Fruit fly (Drosophila melanogaster): ENCODE results near the gene CG7988.

Gene CG7988

dm6 chr3R:18171983-18172967 is 48.1 kb upstream of the CG7988 start (continued):
- TF ChIP-seq Tbp (GFP tag; optimal IDR thresholded peaks at IDR 0.05): no peak
- TF ChIP-seq CG4328 (GFP tag; optimal IDR thresholded peaks at IDR 0.05): peak; percentile 91
- TF ChIP-seq otp (GFP tag; IDR thresholded peaks at IDR 0.05): peak; percentile 65; the same call in 2 of the 3 replicates
- TF ChIP-seq MBD-R2 (GFP tag; IDR thresholded peaks at IDR 0.05): peak; percentile 57; the same call in 1 of the 2 replicates
- TF ChIP-seq CG1603 (tag; optimal IDR thresholded peaks at IDR 0.05): no peak
- no peak for TF ChIP-seq hb (GFP tag; IDR thresholded peaks at IDR 0.05; ENCODE audit: partially characterized antibody)
- peak; percentile 92 for TF ChIP-seq CG6689 (GFP tag; IDR thresholded peaks at IDR 0.05)
- peak; percentile 95 for TF ChIP-seq row (GFP tag; IDR thresholded peaks at IDR 0.05)
- peak; percentile 93 for TF ChIP-seq CG10209 (GFP tag; optimal IDR thresholded peaks at IDR 0.05)
- peak; percentile 40; the same call in 1 of the 2 replicates for TF ChIP-seq Dip2 (GFP tag; IDR thresholded peaks at IDR 0.05)
- peak; percentile 91 for TF ChIP-seq tgo (GFP tag; IDR thresholded peaks at IDR 0.05)
- peak; percentile 80 for TF ChIP-seq H2.0 (GFP tag; IDR thresholded peaks at IDR 0.05)
- peak; percentile 96 for TF ChIP-seq CG30403 (GFP tag; optimal IDR thresholded peaks at IDR 0.05)
- peak; percentile 75 for TF ChIP-seq CG18011 (GFP tag; optimal IDR thresholded peaks at IDR 0.05)
- peak; percentile 77; the same call in 2 of the 3 replicates for TF ChIP-seq C15 (GFP tag; IDR thresholded peaks at IDR 0.05)
- TF ChIP-seq CG11398 (GFP tag; optimal IDR thresholded peaks at IDR 0.05): peak; percentile 86
- peak; percentile 90 for TF ChIP-seq sob (GFP tag; IDR thresholded peaks at IDR 0.05)
- peak; percentile 89 for TF ChIP-seq CG10267 (tag; optimal IDR thresholded peaks at IDR 0.05)
- TF ChIP-seq ttk (GFP tag; IDR thresholded peaks at IDR 0.05): peak; percentile 88
- peak; percentile 21 for TF ChIP-seq Kr (GFP tag; optimal IDR thresholded peaks at IDR 0.05)
- peak; percentile 79 for TF ChIP-seq HmgD (GFP tag; optimal IDR thresholded peaks at IDR 0.05)
- peak; percentile 81 for TF ChIP-seq her (GFP tag; optimal IDR thresholded peaks at IDR 0.05)
- peak; percentile 68; the same call in 1 of the 2 replicates for TF ChIP-seq gt (GFP tag; IDR thresholded peaks at IDR 0.05)
- peak; percentile 81 for TF ChIP-seq sqz (GFP tag; optimal IDR thresholded peaks at IDR 0.05)
- peak; percentile 70 for TF ChIP-seq da (GFP tag; optimal IDR thresholded peaks at IDR 0.05)
- TF ChIP-seq CG14860 (GFP tag; IDR thresholded peaks at IDR 0.05; ENCODE audit: partially characterized antibody): no peak
- peak; percentile 94 for TF ChIP-seq CG2120 (GFP tag; optimal IDR thresholded peaks at IDR 0.05)
- peak; percentile 83 for TF ChIP-seq Nf-YB (GFP tag; optimal IDR thresholded peaks at IDR 0.05)
- TF ChIP-seq CG12299 (tag; optimal IDR thresholded peaks at IDR 0.05): peak; percentile 87
- TF ChIP-seq CG10321 (GFP tag; IDR thresholded peaks at IDR 0.05): peak; percentile 54; the same call in 1 of the 2 replicates
- TF ChIP-seq CG8281 (tag; optimal IDR thresholded peaks at IDR 0.05): peak; percentile 82
- peak; percentile 3 for TF ChIP-seq pzg (GFP tag; optimal IDR thresholded peaks at IDR 0.05)
- TF ChIP-seq D (optimal IDR thresholded peaks at IDR 0.05): no peak
- peak; percentile 94 for TF ChIP-seq D (GFP tag; optimal IDR thresholded peaks at IDR 0.05)
- TF ChIP-seq Mad (GFP tag; optimal IDR thresholded peaks at IDR 0.05): peak; percentile 89
- peak; percentile 94 for TF ChIP-seq sd (tag; optimal IDR thresholded peaks at IDR 0.05)
- no peak for TF ChIP-seq CG16813 (GFP tag; IDR thresholded peaks at IDR 0.05; ENCODE audit: partially characterized antibody)
- TF ChIP-seq CG34224 (GFP tag; IDR thresholded peaks at IDR 0.05; ENCODE audit: partially characterized antibody): no peak
- peak; percentile 92 for TF ChIP-seq wor (GFP tag; IDR thresholded peaks at IDR 0.05)
- peak; percentile 88 for TF ChIP-seq Atf3 (GFP tag; optimal IDR thresholded peaks at IDR 0.05)
- TF ChIP-seq CG5245 (GFP tag; optimal IDR thresholded peaks at IDR 0.05): peak; percentile 89
- peak; percentile 91 for TF ChIP-seq cwo (GFP tag; optimal IDR thresholded peaks at IDR 0.05)
- TF ChIP-seq sc (optimal IDR thresholded peaks at IDR 0.05): no peak
- peak; percentile 89 for TF ChIP-seq sc (GFP tag; optimal IDR thresholded peaks at IDR 0.05)
- TF ChIP-seq CG12219 (GFP tag; optimal IDR thresholded peaks at IDR 0.05): peak; percentile 96
- TF ChIP-seq stc (GFP tag; IDR thresholded peaks at IDR 0.05): peak; percentile 93
- TF ChIP-seq CG11723 (GFP tag; optimal IDR thresholded peaks at IDR 0.05): peak; percentile 89
- TF ChIP-seq Side (GFP tag; optimal IDR thresholded peaks at IDR 0.05): peak; percentile 91
- peak; percentile 95 for TF ChIP-seq Hsf (GFP tag; optimal IDR thresholded peaks at IDR 0.05)

Data from whole organism, embryonic.